Fruit fly (Drosophila melanogaster) Kc167 (cell line): ENCODE measurements around the gene Fit2.

Experiments used
- h ChIP-seq: fragments of >200 bp; optimal IDR thresholded peaks from 3 replicates; lab custom pipeline; 2018; ENCODE audit warnings: missing external identifiers
- psq ChIP-seq: fragments of >200 bp; optimal IDR thresholded peaks from 2 replicates; lab custom pipeline; 2017; ENCODE audit warnings: missing external identifiers

DNA sequence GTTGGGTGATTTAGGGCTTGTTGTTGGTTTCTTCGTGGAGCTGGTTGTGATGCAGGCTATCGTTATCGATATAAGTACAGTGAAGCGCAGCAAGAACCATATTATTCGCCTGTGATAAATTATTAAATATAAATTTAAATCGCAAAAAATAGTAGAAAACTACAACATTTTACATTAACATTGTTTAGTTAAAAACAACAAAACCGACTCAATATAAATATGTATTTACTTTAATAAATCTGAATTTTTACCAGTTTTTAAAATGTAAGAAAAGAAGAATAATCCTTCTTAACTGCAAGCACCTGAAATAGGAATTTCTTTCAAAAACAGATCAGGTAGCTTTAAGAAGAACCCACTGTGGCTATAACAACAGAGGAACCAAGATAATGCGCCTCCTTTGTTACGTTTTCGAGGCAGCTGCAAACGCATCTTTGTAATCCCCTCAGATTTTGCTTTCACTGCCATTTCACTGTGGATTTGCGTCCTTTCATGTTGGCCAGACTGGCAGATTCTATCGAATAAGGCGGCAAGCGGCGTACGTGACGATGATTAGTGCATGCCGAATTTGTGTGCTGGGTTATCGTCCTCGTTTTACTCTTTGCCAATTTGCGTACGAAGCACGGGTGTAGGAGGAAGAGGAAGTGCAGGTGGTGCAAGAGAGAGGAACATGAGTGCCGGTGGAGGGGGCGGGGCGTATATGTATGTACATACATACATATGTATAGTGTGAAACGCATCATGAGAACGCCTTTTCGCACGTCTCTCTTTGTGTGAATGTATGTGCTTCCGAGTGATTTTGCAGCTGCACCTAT lies 13.4 kb upstream of the Fit2 start:
- TF ChIP-seq h (lab: Kevin White, UChicago) (no peak), psq (lab: Kevin White, UChicago) (no peak)
